Fruit fly (Drosophila melanogaster) whole organism, embryonic: ENCODE data around the gene Aldh.

Source experiments
- Atf6 ChIP-seq: fragments of 200-800 bp; sonication (Bioruptor generic); IDR thresholded peaks from 2 replicates; pipeline ENCODE4 v1.3.6; 2022; ENCODE audit warnings: missing biosample characterization, missing genetic modification characterization
- B-H1 ChIP-seq: fragments of 200-800 bp; sonication (Bioruptor generic); IDR thresholded peaks from 3 replicates; pipeline ENCODE4 v1.3.6; 2022; ENCODE audit warnings: missing biosample characterization, missing genetic modification characterization
- Bteb2 ChIP-seq: fragments of 200-800 bp; sonication (Bioruptor generic); optimal IDR thresholded peaks from 2 replicates; lab custom pipeline; 2016; ENCODE audit warnings: missing biosample characterization, missing genetic modification characterization
- CG10366 ChIP-seq: fragments of 200-800 bp; sonication (Bioruptor generic); IDR thresholded peaks from 2 replicates; pipeline ENCODE4 v1.3.6; 2022; ENCODE audit warnings: missing biosample characterization, missing genetic modification characterization
- CG12071 ChIP-seq: fragments of 200-800 bp; sonication (Bioruptor generic); optimal IDR thresholded peaks from 3 replicates; lab custom pipeline; 2018; ENCODE audit warnings: missing biosample characterization, mild to moderate bottlenecking, missing genetic modification characterization
- CG12391 ChIP-seq: fragments of 200-800 bp; sonication (Bioruptor generic); optimal IDR thresholded peaks from 3 replicates; lab custom pipeline; 2018; ENCODE audit warnings: missing biosample characterization, mild to moderate bottlenecking, missing genetic modification characterization, moderate library complexity
- CG12659 ChIP-seq: fragments of 200-800 bp; sonication (Bioruptor generic); optimal IDR thresholded peaks from 3 replicates; lab custom pipeline; 2017; ENCODE audit warnings: mild to moderate bottlenecking, missing biosample characterization, missing genetic modification reagents, missing genetic modification characterization
- CG13296 ChIP-seq: fragments of 200-800 bp; sonication (Bioruptor generic); optimal IDR thresholded peaks from 3 replicates; lab custom pipeline; 2018; ENCODE audit warnings: missing biosample characterization, mild to moderate bottlenecking, missing genetic modification characterization
- CG13775 ChIP-seq: fragments of 200-800 bp; sonication (Bioruptor generic); optimal IDR thresholded peaks from 3 replicates; lab custom pipeline; 2017; ENCODE audit warnings: missing biosample characterization, mild to moderate bottlenecking, missing genetic modification characterization
- CG18619 ChIP-seq: fragments of 200-800 bp; sonication (Bioruptor generic); optimal IDR thresholded peaks from 3 replicates; lab custom pipeline; 2017; ENCODE audit warnings: missing biosample characterization, mild to moderate bottlenecking, missing genetic modification characterization
- CG2116 ChIP-seq: fragments of 200-800 bp; sonication (Bioruptor generic); optimal IDR thresholded peaks from 3 replicates; lab custom pipeline; 2018; ENCODE audit warnings: missing biosample characterization, mild to moderate bottlenecking, missing genetic modification characterization
- CG2120 ChIP-seq: fragments of 200-800 bp; sonication (Bioruptor generic); optimal IDR thresholded peaks from 3 replicates; lab custom pipeline; 2016; ENCODE audit warnings: missing biosample characterization, missing genetic modification characterization
- CG2712 ChIP-seq: fragments of 200-800 bp; optimal IDR thresholded peaks from 3 replicates; lab custom pipeline; 2019; ENCODE audit warnings: missing biosample characterization, mild to moderate bottlenecking, missing genetic modification characterization, moderate library complexity
- CG2889 ChIP-seq: fragments of 200-800 bp; sonication (Bioruptor generic); IDR thresholded peaks from 3 replicates; pipeline ENCODE4 v1.3.6; 2022; ENCODE audit warnings: missing biosample characterization, missing genetic modification characterization
- CG3065 ChIP-seq: fragments of 200-800 bp; sonication (Bioruptor generic); optimal IDR thresholded peaks from 2 replicates; lab custom pipeline; 2016; ENCODE audit warnings: missing biosample characterization, missing genetic modification characterization
- CG32532 ChIP-seq: fragments of 200-800 bp; sonication (Bioruptor generic); IDR thresholded peaks from 2 replicates; pipeline ENCODE4 v1.3.6; 2022; ENCODE audit warnings: missing biosample characterization, missing genetic modification characterization
- CG3281 ChIP-seq: fragments of 200-800 bp; sonication (Bioruptor generic); optimal IDR thresholded peaks from 3 replicates; lab custom pipeline; 2017; ENCODE audit warnings: missing biosample characterization, mild to moderate bottlenecking, missing genetic modification characterization
- CG5245 ChIP-seq: fragments of 200-800 bp; sonication (Bioruptor generic); optimal IDR thresholded peaks from 3 replicates; lab custom pipeline; 2016; ENCODE audit warnings: missing biosample characterization, missing genetic modification characterization
- CG8388 ChIP-seq: fragments of 200-800 bp; sonication (Bioruptor generic); optimal IDR thresholded peaks from 2 replicates; lab custom pipeline; 2019; ENCODE audit warnings: missing biosample characterization, mild to moderate bottlenecking, missing genetic modification characterization, moderate library complexity
- CG9215 ChIP-seq: fragments of 200-800 bp; sonication (Bioruptor generic); IDR thresholded peaks from 2 replicates; pipeline ENCODE4 v1.3.6; 2022; ENCODE audit warnings: missing biosample characterization, missing genetic modification characterization
- CkIIα-i1 ChIP-seq: fragments of 200-800 bp; sonication (Bioruptor generic); IDR thresholded peaks from 2 replicates; pipeline ENCODE4 v1.3.6; 2022; ENCODE audit warnings: missing biosample characterization, missing genetic modification characterization
- Dfd ChIP-seq, 2 experiments: fragments of >200 bp; optimal IDR thresholded peaks; 2 replicates each; lab custom pipeline; 2017; ENCODE audit warnings: missing biosample characterization in 2 of 2, missing genetic modification characterization in 2 of 2
- Dref ChIP-seq: fragments of 200-800 bp; sonication (Bioruptor generic); IDR thresholded peaks from 2 replicates; pipeline ENCODE4 v1.3.6; 2022; ENCODE audit warnings: missing biosample characterization, missing genetic modification characterization
- HLHmδ ChIP-seq: fragments of 200-800 bp; sonication (Bioruptor generic); optimal IDR thresholded peaks from 2 replicates; lab custom pipeline; 2018; ENCODE audit warnings: missing biosample characterization, mild to moderate bottlenecking, missing genetic modification characterization, moderate library complexity
- Hand ChIP-seq: fragments of 200-800 bp; sonication (Bioruptor generic); optimal IDR thresholded peaks from 2 replicates; lab custom pipeline; 2017; ENCODE audit warnings: mild to moderate bottlenecking, missing biosample characterization, missing genetic modification reagents, missing genetic modification characterization
- Nf-YC ChIP-seq: fragments of 200-800 bp; optimal IDR thresholded peaks from 3 replicates; lab custom pipeline; 2019; ENCODE audit warnings: missing biosample characterization, mild to moderate bottlenecking, missing genetic modification characterization, moderate library complexity
- NfI ChIP-seq: fragments of 200-800 bp; sonication (Bioruptor generic); optimal IDR thresholded peaks from 3 replicates; lab custom pipeline; 2018; ENCODE audit warnings: missing biosample characterization, mild to moderate bottlenecking, missing genetic modification characterization, moderate library complexity
- Pdp1 ChIP-seq, 2 experiments: fragments of 200-800 bp; sonication (Bioruptor generic); optimal IDR thresholded peaks; 3 replicates each; lab custom pipeline; 2016; ENCODE audit warnings: missing biosample characterization in 2 of 2, missing genetic modification characterization in 2 of 2, mild to moderate bottlenecking in 1 of 2, moderate library complexity in 1 of 2
- Poxn ChIP-seq: fragments of 200-800 bp; sonication (Bioruptor generic); IDR thresholded peaks from 2 replicates; pipeline ENCODE4 v1.3.6; 2022; ENCODE audit warnings: missing biosample characterization, missing genetic modification characterization
- Sin3A ChIP-seq: fragments of >200 bp; optimal IDR thresholded peaks from 2 replicates; lab custom pipeline; 2018
- Usf ChIP-seq: fragments of 200-800 bp; sonication (Bioruptor generic); optimal IDR thresholded peaks from 2 replicates; lab custom pipeline; 2017; ENCODE audit warnings: missing genotype, missing biosample characterization, missing genetic modification characterization
- ase ChIP-seq: fragments of 200-800 bp; sonication (Bioruptor generic); IDR thresholded peaks from 3 replicates; pipeline ENCODE4 v1.3.6; 2022; ENCODE audit warnings: missing biosample characterization, missing genetic modification characterization
- br ChIP-seq: fragments of >200 bp; optimal IDR thresholded peaks from 2 replicates; lab custom pipeline; 2017
- cg ChIP-seq: fragments of 200-800 bp; sonication (Bioruptor generic); optimal IDR thresholded peaks from 3 replicates; lab custom pipeline; 2019; ENCODE audit warnings: missing biosample characterization, mild to moderate bottlenecking, missing genetic modification characterization, moderate library complexity
- chif ChIP-seq, 2 experiments: fragments of 200-800 bp; sonication (Bioruptor generic); optimal IDR thresholded peaks; 3 replicates each; lab custom pipeline; 2016; ENCODE audit warnings: missing biosample characterization in 2 of 2, missing genetic modification characterization in 2 of 2
- disco-r ChIP-seq: fragments of 200-800 bp; sonication (Bioruptor generic); optimal IDR thresholded peaks from 2 replicates; lab custom pipeline; 2016; ENCODE audit warnings: missing biosample characterization, missing genetic modification characterization
- dpn ChIP-seq, 2 experiments: fragments of 200-800 bp; sonication (Bioruptor generic); optimal IDR thresholded peaks; 3 replicates each; lab custom pipeline; 2016; ENCODE audit warnings: missing biosample characterization in 2 of 2, missing genetic modification characterization in 2 of 2
- fru ChIP-seq: fragments of >200 bp; optimal IDR thresholded peaks from 2 replicates; lab custom pipeline; 2017
- gcm ChIP-seq: fragments of 200-800 bp; sonication (Bioruptor generic); optimal IDR thresholded peaks from 2 replicates; lab custom pipeline; 2019; ENCODE audit warnings: missing biosample characterization, mild to moderate bottlenecking, missing genetic modification characterization, moderate library complexity
- grn ChIP-seq: fragments of 200-800 bp; sonication (Bioruptor generic); optimal IDR thresholded peaks from 3 replicates; lab custom pipeline; 2017; ENCODE audit warnings: missing biosample characterization, missing genetic modification characterization
- ham ChIP-seq: fragments of 200-800 bp; sonication (Bioruptor generic); IDR thresholded peaks from 2 replicates; pipeline ENCODE4 v1.3.6; 2022; ENCODE audit warnings: missing biosample characterization, missing genetic modification characterization
- inv ChIP-seq: fragments of 200-800 bp; sonication (Bioruptor generic); IDR thresholded peaks from 2 replicates; pipeline ENCODE4 v1.3.6; 2022; ENCODE audit warnings: missing biosample characterization, missing genetic modification characterization; ENCODE audit not compliant: partially characterized antibody
- nmo ChIP-seq: fragments of 200-800 bp; sonication (Bioruptor generic); optimal IDR thresholded peaks from 2 replicates; lab custom pipeline; 2018; ENCODE audit warnings: missing biosample characterization, mild to moderate bottlenecking, missing genetic modification characterization, moderate library complexity
- p53 ChIP-seq: fragments of 200-800 bp; sonication (Bioruptor generic); optimal IDR thresholded peaks from 2 replicates; lab custom pipeline; 2016; ENCODE audit warnings: missing biosample characterization, missing genetic modification characterization
- pzg ChIP-seq: fragments of 200-800 bp; sonication (Bioruptor generic); optimal IDR thresholded peaks from 3 replicates; lab custom pipeline; 2018; ENCODE audit warnings: missing biosample characterization, mild to moderate bottlenecking, missing genetic modification characterization, moderate library complexity
- rib ChIP-seq: fragments of 200-800 bp; sonication (Bioruptor generic); IDR thresholded peaks from 2 replicates; pipeline ENCODE4 v1.3.6; 2022; ENCODE audit warnings: missing biosample characterization, missing genetic modification characterization
- slbo ChIP-seq: fragments of 200-800 bp; sonication (Bioruptor generic); IDR thresholded peaks from 2 replicates; pipeline ENCODE4 v1.3.6; 2022; ENCODE audit warnings: missing biosample characterization, missing genetic modification characterization
- slp2 ChIP-seq: fragments of 200-800 bp; sonication (Bioruptor generic); optimal IDR thresholded peaks from 2 replicates; lab custom pipeline; 2016; ENCODE audit warnings: missing biosample characterization, missing genetic modification characterization
- sob ChIP-seq: fragments of 200-800 bp; sonication (Bioruptor generic); IDR thresholded peaks from 2 replicates; pipeline ENCODE4 v1.3.6; 2022; ENCODE audit warnings: missing biosample characterization, missing genetic modification characterization
- ssp ChIP-seq: fragments of 200-800 bp; sonication (Bioruptor generic); IDR thresholded peaks from 2 replicates; pipeline ENCODE4 v1.3.6; 2022; ENCODE audit warnings: missing biosample characterization, missing genetic modification characterization
- toy ChIP-seq: fragments of 200-800 bp; sonication (Bioruptor generic); IDR thresholded peaks from 2 replicates; pipeline ENCODE4 v1.3.6; 2022; ENCODE audit warnings: missing biosample characterization, missing genetic modification characterization
- z ChIP-seq: fragments of 200-800 bp; sonication (Bioruptor generic); IDR thresholded peaks from 3 replicates; pipeline ENCODE4 v1.3.6; 2022; ENCODE audit warnings: missing biosample characterization, missing genetic modification characterization

The Aldh gene

DNA sequence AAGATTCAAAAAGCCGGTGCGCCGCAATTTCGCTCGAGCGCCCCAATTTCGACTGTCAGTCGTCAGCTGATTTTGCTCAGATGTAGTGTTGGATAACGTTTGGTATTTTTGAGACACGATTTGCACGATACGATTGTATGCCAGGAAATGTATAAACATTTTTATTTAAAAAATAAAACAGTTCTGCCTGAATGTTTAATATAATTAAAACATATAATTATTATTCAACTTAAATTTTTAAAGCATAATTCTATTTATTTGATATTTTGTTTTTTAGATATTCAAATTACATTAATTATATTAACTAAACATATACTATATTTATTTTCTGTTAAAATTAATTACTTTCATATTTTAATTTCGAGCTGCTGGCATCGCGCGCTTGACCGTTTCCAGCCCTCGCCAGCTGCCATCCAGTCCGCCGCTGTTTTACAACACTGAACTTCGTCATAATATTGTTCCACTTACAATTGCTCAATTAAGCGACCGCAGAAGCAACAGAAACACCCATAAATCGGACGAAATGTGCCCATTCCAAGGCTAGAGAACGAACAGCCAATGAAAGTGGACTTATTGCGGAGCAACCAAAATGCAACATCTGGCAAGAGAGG, 43.9 kb downstream of the Aldh start, which contains the start of the genes FucTB and scat (continued):
- TF ChIP-seq Dfd (GFP tag; optimal IDR thresholded peaks at IDR 0.05; lab: Kevin White, UChicago) (no peak), CG18619 (GFP tag; lab: Kevin White, UChicago) (peak; percentile 95), z (0 out of 3 replicates have a peak, but pooled peaks have one; percentile 25), HLHmδ (GFP tag; lab: Kevin White, UChicago) (no peak), CkIIα-i1 (GFP tag; lab: Robert Waterston, UW) (no peak), Atf6 (GFP tag; lab: Robert Waterston, UW) (peak; percentile 76), B-H1 (GFP tag; lab: Robert Waterston, UW) (peak; percentile 81; the same call in 2 of the 3 replicates), slbo (GFP tag; lab: Robert Waterston, UW) (peak; percentile 96), CG12659 (GFP tag; lab: Kevin White, UChicago) (peak; percentile 94), CG9215 (peak; percentile 91), CG2120 (GFP tag; lab: Kevin White, UChicago) (peak; percentile 89), Pdp1 (GFP tag; optimal IDR thresholded peaks at IDR 0.05; lab: Kevin White, UChicago) (peak; percentile 66 to 69), fru (lab: Kevin White, UChicago) (no peak), ham (no peak), dpn (GFP tag; optimal IDR thresholded peaks at IDR 0.05; lab: Kevin White, UChicago) (peak; percentile 51 to 92), CG12391 (peak; percentile 97), NfI (GFP tag; lab: Kevin White, UChicago) (peak; percentile 92), toy (GFP tag; lab: Robert Waterston, UW) (peak; percentile 71), Poxn (GFP tag; lab: Robert Waterston, UW) (peak; percentile 75), CG8388 (peak; percentile 86), sob (GFP tag; lab: Robert Waterston, UW) (peak; percentile 94), br (lab: Kevin White, UChicago) (no peak), Usf (GFP tag; lab: Kevin White, UChicago) (peak; percentile 95), CG2889 (GFP tag; lab: Robert Waterston, UW) (peak; percentile 87), Nf-YC (tag; lab: Kevin White, UChicago) (peak; percentile 86), rib (GFP tag; lab: Robert Waterston, UW) (peak; percentile 67), ssp (GFP tag; lab: Robert Waterston, UW) (peak; percentile 90), CG5245 (GFP tag; lab: Kevin White, UChicago) (peak; percentile 79), CG12071 (no peak), CG2712 (tag; lab: Kevin White, UChicago) (peak; percentile 96), CG32532 (GFP tag; lab: Robert Waterston, UW) (peak; percentile 95), slp2 (no peak), pzg (GFP tag; lab: Kevin White, UChicago) (peak; percentile 22), Sin3A (lab: Kevin White, UChicago) (peak; percentile 7), disco-r (no peak), Hand (GFP tag; lab: Kevin White, UChicago) (peak; percentile 47), grn (GFP tag; lab: Kevin White, UChicago) (no peak), cg (GFP tag; lab: Kevin White, UChicago) (no peak), inv (GFP tag; lab: Robert Waterston, UW) (peak; percentile 54; the same call in 1 of the 2 replicates), ase (GFP tag; lab: Robert Waterston, UW) (peak; percentile 82), chif (GFP tag; optimal IDR thresholded peaks at IDR 0.05; lab: Kevin White, UChicago) (peak; percentile 36 to 62), gcm (GFP tag; lab: Kevin White, UChicago) (no peak), CG2116 (GFP tag; lab: Kevin White, UChicago) (peak; percentile 59), p53 (GFP tag; lab: Kevin White, UChicago) (no peak), CG3281 (GFP tag; lab: Kevin White, UChicago) (peak; percentile 88), CG3065 (peak; percentile 75), nmo (GFP tag; lab: Kevin White, UChicago) (peak; percentile 98), Bteb2 (GFP tag; lab: Kevin White, UChicago) (peak; percentile 31), Dref (GFP tag; lab: Robert Waterston, UW) (0 out of 2 replicates have a peak, but pooled peaks have one; percentile 38), CG10366 (GFP tag; lab: Robert Waterston, UW) (peak; percentile 89), CG13296 (GFP tag; lab: Kevin White, UChicago) (peak; percentile 83), CG13775 (GFP tag; lab: Kevin White, UChicago) (peak; percentile 98)
